Fruit fly (Drosophila melanogaster) whole organism, embryonic: Measurements from ENCODE around the gene CG43131.
A peak's percentile ranks its signal among the peaks of the same experiment; 100 is the strongest.

Experiments
- Atf3 ChIP-seq: fragments of 200-800 bp; sonication (Bioruptor generic); optimal IDR thresholded peaks from 3 replicates; lab custom pipeline; 2016; ENCODE audit warnings: missing biosample characterization, missing genetic modification characterization
- CG10267 ChIP-seq: fragments of 200-800 bp; sonication (Bioruptor generic); optimal IDR thresholded peaks from 2 replicates; lab custom pipeline; 2018; ENCODE audit warnings: missing biosample characterization, mild to moderate bottlenecking, missing genetic modification characterization, moderate library complexity
- CG10366 ChIP-seq: fragments of 200-800 bp; sonication (Bioruptor generic); IDR thresholded peaks from 2 replicates; pipeline ENCODE4 v1.3.6; 2022; ENCODE audit warnings: missing biosample characterization, missing genetic modification characterization
- CG10431 ChIP-seq: fragments of 200-800 bp; sonication (Bioruptor generic); optimal IDR thresholded peaks from 3 replicates; lab custom pipeline; 2018; ENCODE audit warnings: missing biosample characterization, mild to moderate bottlenecking, missing genetic modification characterization
- CG10543 ChIP-seq: fragments of 200-800 bp; sonication (Bioruptor generic); optimal IDR thresholded peaks from 3 replicates; lab custom pipeline; 2017; ENCODE audit warnings: missing biosample characterization, mild to moderate bottlenecking, missing genetic modification characterization, moderate library complexity
- CG12391 ChIP-seq: fragments of 200-800 bp; sonication (Bioruptor generic); optimal IDR thresholded peaks from 3 replicates; lab custom pipeline; 2018; ENCODE audit warnings: missing biosample characterization, mild to moderate bottlenecking, missing genetic modification characterization, moderate library complexity
- CG13123 ChIP-seq: fragments of 200-800 bp; sonication (Bioruptor generic); optimal IDR thresholded peaks from 2 replicates; lab custom pipeline; 2016; ENCODE audit warnings: missing biosample characterization, missing genetic modification characterization
- CG13775 ChIP-seq: fragments of 200-800 bp; sonication (Bioruptor generic); optimal IDR thresholded peaks from 3 replicates; lab custom pipeline; 2017; ENCODE audit warnings: missing biosample characterization, mild to moderate bottlenecking, missing genetic modification characterization
- CG14667 ChIP-seq: fragments of 200-800 bp; sonication (Bioruptor generic); IDR thresholded peaks from 2 replicates; pipeline ENCODE4 v1.3.6; 2022; ENCODE audit warnings: missing biosample characterization, missing genetic modification characterization
- CG16815 ChIP-seq: fragments of 200-800 bp; sonication (Bioruptor generic); optimal IDR thresholded peaks from 3 replicates; lab custom pipeline; 2017; ENCODE audit warnings: missing biosample characterization, mild to moderate bottlenecking, missing genetic modification characterization
- CG17385 ChIP-seq: fragments of 200-800 bp; sonication (Bioruptor generic); optimal IDR thresholded peaks from 3 replicates; lab custom pipeline; 2018; ENCODE audit warnings: missing biosample characterization, mild to moderate bottlenecking, missing genetic modification characterization
- CG18764 ChIP-seq: fragments of 200-800 bp; sonication (Bioruptor generic); optimal IDR thresholded peaks from 3 replicates; lab custom pipeline; 2016; ENCODE audit warnings: missing biosample characterization, missing genetic modification characterization
- CG2712 ChIP-seq: fragments of 200-800 bp; optimal IDR thresholded peaks from 3 replicates; lab custom pipeline; 2019; ENCODE audit warnings: missing biosample characterization, mild to moderate bottlenecking, missing genetic modification characterization, moderate library complexity
- CG2889 ChIP-seq: fragments of 200-800 bp; sonication (Bioruptor generic); IDR thresholded peaks from 3 replicates; pipeline ENCODE4 v1.3.6; 2022; ENCODE audit warnings: missing biosample characterization, missing genetic modification characterization
- CG30431 ChIP-seq: fragments of 200-800 bp; sonication (Bioruptor generic); optimal IDR thresholded peaks from 2 replicates; lab custom pipeline; 2017; ENCODE audit warnings: missing biosample characterization, missing genetic modification characterization
- CG3163 ChIP-seq: fragments of 200-800 bp; sonication (Bioruptor generic); optimal IDR thresholded peaks from 3 replicates; lab custom pipeline; 2016; ENCODE audit warnings: missing biosample characterization, missing genetic modification characterization
- CG32767 ChIP-seq: fragments of 200-800 bp; sonication (Bioruptor generic); IDR thresholded peaks from 2 replicates; pipeline ENCODE4 v1.3.6; 2022; ENCODE audit warnings: missing biosample characterization, missing genetic modification characterization
- CG3847 ChIP-seq: fragments of 200-800 bp; sonication (Bioruptor generic); IDR thresholded peaks from 2 replicates; pipeline ENCODE4 v1.3.6; 2022; ENCODE audit warnings: missing biosample characterization, missing genetic modification characterization
- CG4617 ChIP-seq: fragments of 200-800 bp; sonication (Bioruptor generic); optimal IDR thresholded peaks from 3 replicates; lab custom pipeline; 2016; ENCODE audit warnings: missing biosample characterization, missing genetic modification characterization, borderline replicate concordance
- CG7786 ChIP-seq: fragments of 200-800 bp; sonication (Bioruptor generic); optimal IDR thresholded peaks from 2 replicates; lab custom pipeline; 2016; ENCODE audit warnings: missing biosample characterization, missing genetic modification characterization
- Dad ChIP-seq: fragments of 200-800 bp; sonication (Bioruptor generic); optimal IDR thresholded peaks from 3 replicates; lab custom pipeline; 2016; ENCODE audit warnings: missing biosample characterization, missing genetic modification characterization
- Deaf1 ChIP-seq: fragments of 200-800 bp; optimal IDR thresholded peaks from 3 replicates; lab custom pipeline; 2019; ENCODE audit warnings: missing biosample characterization, mild to moderate bottlenecking, missing genetic modification characterization, moderate library complexity
- Dll ChIP-seq: fragments of 200-800 bp; sonication (Bioruptor generic); IDR thresholded peaks from 4 replicates; pipeline ENCODE4 v1.3.6; 2022; ENCODE audit warnings: missing biosample characterization, missing genetic modification characterization; ENCODE audit not compliant: partially characterized antibody
- ERR ChIP-seq: fragments of 200-800 bp; sonication (Bioruptor generic); optimal IDR thresholded peaks from 2 replicates; lab custom pipeline; 2016; ENCODE audit warnings: missing biosample characterization, missing genetic modification characterization
- Elba2 ChIP-seq: fragments of 200-800 bp; sonication (Bioruptor generic); optimal IDR thresholded peaks from 3 replicates; lab custom pipeline; 2016; ENCODE audit warnings: missing biosample characterization, missing genetic modification characterization
- Gug ChIP-seq: fragments of 200-800 bp; sonication (Bioruptor generic); IDR thresholded peaks from 4 replicates; pipeline ENCODE4 v1.3.6; 2022; ENCODE audit warnings: missing biosample characterization, missing genetic modification characterization
- Hmr ChIP-seq: fragments of 200-800 bp; sonication (Bioruptor generic); optimal IDR thresholded peaks from 3 replicates; lab custom pipeline; 2017; ENCODE audit warnings: mild to moderate bottlenecking, missing biosample characterization, missing genetic modification reagents, missing genetic modification characterization
- MTF-1 ChIP-seq: fragments of 200-800 bp; sonication (Bioruptor generic); optimal IDR thresholded peaks from 2 replicates; lab custom pipeline; 2018; ENCODE audit warnings: missing biosample characterization, mild to moderate bottlenecking, missing genetic modification characterization, borderline replicate concordance
- Nf-YA ChIP-seq: fragments of 200-800 bp; sonication (Bioruptor generic); IDR thresholded peaks from 2 replicates; pipeline ENCODE4 v1.3.6; 2022; ENCODE audit warnings: missing biosample characterization, missing genetic modification characterization
- Six4 ChIP-seq: fragments of 200-800 bp; sonication (Bioruptor generic); optimal IDR thresholded peaks from 2 replicates; lab custom pipeline; 2016; ENCODE audit warnings: missing biosample characterization, missing genetic modification characterization
- Xbp1 ChIP-seq: fragments of 200-800 bp; sonication (Bioruptor generic); optimal IDR thresholded peaks from 3 replicates; lab custom pipeline; 2016; ENCODE audit warnings: missing biosample characterization, mild to moderate bottlenecking, missing genetic modification characterization
- bab2 ChIP-seq: fragments of 200-800 bp; sonication (Bioruptor generic); optimal IDR thresholded peaks from 2 replicates; lab custom pipeline; 2016; ENCODE audit warnings: missing biosample characterization, missing genetic modification characterization
- bcd ChIP-seq: fragments of 200-800 bp; sonication (Bioruptor generic); optimal IDR thresholded peaks from 2 replicates; lab custom pipeline; 2017; ENCODE audit warnings: missing biosample characterization, mild to moderate bottlenecking, missing genetic modification characterization
- chinmo ChIP-seq: fragments of 200-800 bp; sonication (Bioruptor generic); IDR thresholded peaks from 4 replicates; pipeline ENCODE4 v1.3.6; 2022; ENCODE audit warnings: missing biosample characterization, missing genetic modification characterization; ENCODE audit not compliant: partially characterized antibody
- ci ChIP-seq: fragments of 200-800 bp; sonication (Bioruptor generic); IDR thresholded peaks from 3 replicates; pipeline ENCODE4 v1.3.6; 2022; ENCODE audit warnings: missing biosample characterization, missing genetic modification characterization
- disco-r ChIP-seq: fragments of 200-800 bp; sonication (Bioruptor generic); optimal IDR thresholded peaks from 2 replicates; lab custom pipeline; 2016; ENCODE audit warnings: missing biosample characterization, missing genetic modification characterization
- dm ChIP-seq: fragments of 200-800 bp; sonication (Bioruptor generic); optimal IDR thresholded peaks from 3 replicates; lab custom pipeline; 2016; ENCODE audit warnings: missing biosample characterization, missing genetic modification characterization
- gcm ChIP-seq: fragments of 200-800 bp; sonication (Bioruptor generic); optimal IDR thresholded peaks from 2 replicates; lab custom pipeline; 2019; ENCODE audit warnings: missing biosample characterization, mild to moderate bottlenecking, missing genetic modification characterization, moderate library complexity
- gt ChIP-seq: fragments of 200-800 bp; sonication (Bioruptor generic); IDR thresholded peaks from 2 replicates; pipeline ENCODE4 v1.3.6; 2022; ENCODE audit warnings: missing biosample characterization, missing genetic modification characterization
- her ChIP-seq: fragments of 200-800 bp; sonication (Bioruptor generic); optimal IDR thresholded peaks from 2 replicates; lab custom pipeline; 2016; ENCODE audit warnings: missing biosample characterization, missing genetic modification characterization
- luna ChIP-seq: fragments of 200-800 bp; sonication (Bioruptor generic); optimal IDR thresholded peaks from 2 replicates; lab custom pipeline; 2016; ENCODE audit warnings: missing biosample characterization, missing genetic modification characterization
- mld ChIP-seq: fragments of 200-800 bp; sonication (Bioruptor generic); IDR thresholded peaks from 3 replicates; pipeline ENCODE4 v1.3.6; 2022; ENCODE audit warnings: missing biosample characterization, missing genetic modification characterization; ENCODE audit not compliant: partially characterized antibody
- nau ChIP-seq: fragments of 200-800 bp; sonication (Bioruptor generic); optimal IDR thresholded peaks from 3 replicates; lab custom pipeline; 2017; ENCODE audit warnings: missing biosample characterization, mild to moderate bottlenecking, missing genetic modification characterization, missing genetic modification reagents
- onecut ChIP-seq: fragments of 200-800 bp; sonication (Bioruptor generic); IDR thresholded peaks from 2 replicates; pipeline ENCODE4 v1.3.6; 2022; ENCODE audit warnings: missing biosample characterization, missing genetic modification characterization
- ro ChIP-seq: fragments of 200-800 bp; sonication (Bioruptor generic); IDR thresholded peaks from 2 replicates; pipeline ENCODE4 v1.3.6; 2022; ENCODE audit warnings: missing biosample characterization, missing genetic modification characterization
- sc ChIP-seq, 3 experiments: fragments of >200 bp in 2 of 3; fragments of 200-800 bp in 1 of 3; sonication (Bioruptor generic) in 1 of 3; optimal IDR thresholded peaks; 2 replicates in 2 of 3; 3 replicates in 1 of 3; lab custom pipeline; 2017; ENCODE audit warnings: mild to moderate bottlenecking in 1 of 3, missing biosample characterization in 1 of 3, missing genetic modification characterization in 1 of 3, missing genetic modification reagents in 1 of 3
- sens-2 ChIP-seq: fragments of 200-800 bp; sonication (Bioruptor generic); IDR thresholded peaks from 2 replicates; pipeline ENCODE4 v1.3.6; 2022; ENCODE audit warnings: missing biosample characterization, missing genetic modification characterization
- sna ChIP-seq: fragments of 200-800 bp; sonication (Bioruptor generic); IDR thresholded peaks from 2 replicates; pipeline ENCODE4 v1.3.6; 2022; ENCODE audit warnings: missing biosample characterization, missing genetic modification characterization; ENCODE audit not compliant: partially characterized antibody
- so ChIP-seq: fragments of 200-800 bp; sonication (Bioruptor generic); IDR thresholded peaks from 3 replicates; pipeline ENCODE4 v1.3.6; 2022; ENCODE audit warnings: missing biosample characterization, missing genetic modification characterization
- sob ChIP-seq: fragments of 200-800 bp; sonication (Bioruptor generic); IDR thresholded peaks from 2 replicates; pipeline ENCODE4 v1.3.6; 2022; ENCODE audit warnings: missing biosample characterization, missing genetic modification characterization
- ssp ChIP-seq: fragments of 200-800 bp; sonication (Bioruptor generic); IDR thresholded peaks from 2 replicates; pipeline ENCODE4 v1.3.6; 2022; ENCODE audit warnings: missing biosample characterization, missing genetic modification characterization

CG43131 gene

dm6 chr3R:5126884-5127283 is 17.9 kb upstream of the CG43131 start (continued):
- TF ChIP-seq chinmo (GFP tag; lab: Robert Waterston, UW) (no peak), Xbp1 (GFP tag; lab: Kevin White, UChicago) (peak; percentile 85), Dad (peak; percentile 53), CG17385 (GFP tag; lab: Kevin White, UChicago) (no peak), luna (peak; percentile 48), CG13123 (peak; percentile 64), sna (GFP tag; lab: Robert Waterston, UW) (no peak), Elba2 (GFP tag; lab: Kevin White, UChicago) (peak; percentile 40), ci (peak; percentile 74; the same call in 2 of the 3 replicates), CG10431 (no peak), Six4 (GFP tag; lab: Kevin White, UChicago) (peak; percentile 11), Deaf1 (tag; lab: Kevin White, UChicago) (peak; percentile 33), CG10267 (tag; lab: Kevin White, UChicago) (peak; percentile 60), Gug (peak; percentile 78), CG10543 (GFP tag; lab: Kevin White, UChicago) (peak; percentile 24), CG4617 (GFP tag; lab: Kevin White, UChicago) (peak; percentile 50), bab2 (peak; percentile 66), CG32767 (no peak), Dll (no peak), bcd (GFP tag; lab: Kevin White, UChicago) (peak; percentile 73), MTF-1 (GFP tag; lab: Kevin White, UChicago) (peak; percentile 21), her (GFP tag; lab: Kevin White, UChicago) (peak; percentile 49), so (GFP tag; lab: Robert Waterston, UW) (no peak), sens-2 (GFP tag; lab: Robert Waterston, UW) (no peak), CG30431 (peak; percentile 50), sc (optimal IDR thresholded peaks at IDR 0.05; lab: Kevin White, UChicago) (no peak), sc (GFP tag; optimal IDR thresholded peaks at IDR 0.05; lab: Kevin White, UChicago) (peak; percentile 17), CG3847 (GFP tag; lab: Robert Waterston, UW) (peak; percentile 70), mld (GFP tag; lab: Robert Waterston, UW) (no peak), gt (no peak), ro (GFP tag; lab: Robert Waterston, UW) (no peak), nau (GFP tag; lab: Kevin White, UChicago) (no peak), ssp (GFP tag; lab: Robert Waterston, UW) (peak; percentile 58), dm (GFP tag; lab: Kevin White, UChicago) (peak; percentile 69), sob (GFP tag; lab: Robert Waterston, UW) (peak; percentile 81), CG3163 (GFP tag; lab: Kevin White, UChicago) (peak; percentile 78), gcm (peak; percentile 50), Atf3 (GFP tag; lab: Kevin White, UChicago) (peak; percentile 42), CG2889 (GFP tag; lab: Robert Waterston, UW) (no peak), onecut (GFP tag; lab: Robert Waterston, UW) (peak; percentile 38; the same call in 1 of the 2 replicates), ERR (GFP tag; lab: Kevin White, UChicago) (peak; percentile 33), CG10366 (GFP tag; lab: Robert Waterston, UW) (peak; percentile 42), CG7786 (GFP tag; lab: Kevin White, UChicago) (peak; percentile 52), Hmr (GFP tag; lab: Kevin White, UChicago) (peak; percentile 85), CG13775 (GFP tag; lab: Kevin White, UChicago) (peak; percentile 46), CG2712 (peak; percentile 74), CG16815 (peak; percentile 65), CG14667 (peak; percentile 39; the same call in 1 of the 2 replicates), Nf-YA (no peak), CG18764 (GFP tag; lab: Kevin White, UChicago) (peak; percentile 41), disco-r (GFP tag; lab: Kevin White, UChicago) (no peak), CG12391 (tag; lab: Kevin White, UChicago) (peak; percentile 52)
